Worm (Caenorhabditis elegans): Measurements from ENCODE around the gene T10C6.15.

T10C6.15 gene

ce11 chrV:16045837-16046236, at the start of gene T10C6.15:
TSS of gene T10C6.15 (minus strand) at chrV:16045940.
- TF ChIP-seq B0310.2 (tag; optimal IDR thresholded peaks at IDR 0.05) (no peak), ama-1 (optimal IDR thresholded peaks at IDR 0.05) (no peak), sea-1 (GFP tag; conservative IDR thresholded peaks at IDR 0.05) (no peak), hmbx-1 (tag; optimal IDR thresholded peaks at IDR 0.05) (no peak)

DNA sequence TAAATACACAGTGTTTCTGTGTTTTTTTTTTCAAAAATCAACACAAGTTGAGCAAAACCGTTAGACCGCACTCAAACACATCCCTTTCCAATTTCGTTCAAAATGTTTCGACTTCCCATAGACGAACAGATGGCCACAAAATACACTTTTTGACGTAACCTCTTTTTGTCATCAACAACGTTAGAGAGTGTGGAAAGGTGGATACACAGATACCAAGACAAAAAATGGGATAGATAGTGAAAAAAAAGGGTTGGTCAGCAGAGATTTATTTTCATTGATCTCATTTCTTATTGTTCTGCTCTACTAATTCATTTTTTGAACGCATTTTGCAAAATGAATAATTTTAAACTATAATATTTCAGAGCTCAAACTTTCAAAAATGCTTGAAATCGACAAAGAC, 49.1 kb upstream of the T10C6.15 start:
- TF ChIP-seq ets-7 (tag; optimal IDR thresholded peaks at IDR 0.05) (no peak), tbx-11 (GFP tag; IDR thresholded peaks at IDR 0.05) (no peak), aly-1 (tag; optimal IDR thresholded peaks at IDR 0.05) (no peak), sea-1 (GFP tag; conservative IDR thresholded peaks at IDR 0.05) (no peak), flt-1 (GFP tag; IDR thresholded peaks at IDR 0.05) (no peak), F13C5.2 (tag; optimal IDR thresholded peaks at IDR 0.05) (no peak), ceh-13 (GFP tag; optimal IDR thresholded peaks at IDR 0.05) (no peak), ceh-36 (tag; optimal IDR thresholded peaks at IDR 0.05) (no peak), tbx-37 (GFP tag; conservative IDR thresholded peaks at IDR 0.05) (no peak), hmg-4 (GFP tag; optimal IDR thresholded peaks at IDR 0.05) (no peak), B0310.2 (tag; optimal IDR thresholded peaks at IDR 0.05) (no peak)

DNA sequence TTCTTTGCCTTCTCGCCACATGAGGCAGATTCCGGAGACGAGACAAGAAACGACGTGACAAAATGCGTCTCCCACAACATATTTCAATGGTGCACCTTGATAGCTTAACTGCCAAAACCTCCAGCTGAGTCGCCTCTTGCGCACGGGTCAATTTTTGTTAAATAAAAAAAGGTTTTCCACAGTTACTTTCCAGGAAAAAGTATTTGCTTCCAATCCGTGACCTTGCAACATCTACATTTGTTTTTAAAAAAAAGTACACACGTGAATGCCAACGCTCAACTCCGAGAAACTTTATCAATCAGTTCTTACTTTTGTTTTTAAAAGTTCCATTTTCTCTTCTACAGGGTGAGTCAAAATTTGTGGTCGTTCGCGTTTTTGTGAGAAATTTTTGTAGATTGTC, 48.5 kb upstream of the T10C6.15 start, which contains the start of gene F22B8.7:
TSS of gene F22B8.7 (plus strand) at position 301 of the 400 bp plus-strand sequence.
- TF ChIP-seq B0310.2 (tag; optimal IDR thresholded peaks at IDR 0.05) (no peak), sea-1 (GFP tag; conservative IDR thresholded peaks at IDR 0.05) (no peak), hmbx-1 (tag; optimal IDR thresholded peaks at IDR 0.05) (no peak), tbx-11 (GFP tag; IDR thresholded peaks at IDR 0.05) (no peak), tbx-37 (GFP tag; conservative IDR thresholded peaks at IDR 0.05) (no peak), pes-1 (GFP tag; IDR thresholded peaks at IDR 0.05) (no peak), F13C5.2 (tag; optimal IDR thresholded peaks at IDR 0.05) (no peak), hnd-1 (tag; optimal IDR thresholded peaks at IDR 0.05) (no peak), aly-1 (tag; optimal IDR thresholded peaks at IDR 0.05) (no peak), ceh-13 (GFP tag; optimal IDR thresholded peaks at IDR 0.05) (no peak), ets-7 (tag; optimal IDR thresholded peaks at IDR 0.05) (no peak), hmg-4 (GFP tag; optimal IDR thresholded peaks at IDR 0.05) (no peak)

DNA sequence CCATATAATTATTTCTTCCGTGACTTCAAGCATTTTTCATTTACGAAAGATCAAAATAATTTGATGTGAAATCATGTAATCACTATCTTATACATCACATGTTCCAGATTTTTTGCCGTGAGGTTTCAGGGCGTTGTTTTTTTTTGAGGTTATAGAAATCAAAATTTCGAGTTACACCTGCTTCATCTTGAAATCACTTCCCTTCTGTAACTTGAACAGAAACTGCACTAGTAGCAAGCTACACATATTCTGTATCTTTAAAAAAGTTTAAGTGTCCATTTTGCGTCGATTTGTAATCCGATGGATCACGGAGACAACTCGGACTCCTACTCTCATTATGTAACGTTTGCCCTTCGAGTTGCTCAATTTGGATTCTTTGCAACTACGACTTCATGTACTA, 44.9 kb upstream of the T10C6.15 start, which contains the start of gene F22B8.3:
TSS of gene F22B8.3 (plus strand) at position 301 of the 400 bp plus-strand sequence.
- TF ChIP-seq ceh-36 (tag; optimal IDR thresholded peaks at IDR 0.05) (no peak), F13C5.2 (tag; optimal IDR thresholded peaks at IDR 0.05) (no peak), hnd-1 (tag; optimal IDR thresholded peaks at IDR 0.05) (no peak), scrt-1 (GFP tag; IDR thresholded peaks at IDR 0.05) (no peak), tbx-11 (GFP tag; IDR thresholded peaks at IDR 0.05) (no peak), ceh-13 (GFP tag; optimal IDR thresholded peaks at IDR 0.05) (no peak), tbx-37 (GFP tag; conservative IDR thresholded peaks at IDR 0.05) (no peak), ets-7 (tag; optimal IDR thresholded peaks at IDR 0.05) (no peak), flt-1 (GFP tag; IDR thresholded peaks at IDR 0.05) (no peak), ama-1 (optimal IDR thresholded peaks at IDR 0.05) (no peak), aly-1 (tag; optimal IDR thresholded peaks at IDR 0.05) (no peak), hmbx-1 (tag; optimal IDR thresholded peaks at IDR 0.05) (no peak), hmg-4 (GFP tag; optimal IDR thresholded peaks at IDR 0.05) (no peak), tra-4 (tag; optimal IDR thresholded peaks at IDR 0.05) (no peak), sea-1 (GFP tag; conservative IDR thresholded peaks at IDR 0.05) (no peak), pes-1 (GFP tag; IDR thresholded peaks at IDR 0.05) (no peak), B0310.2 (tag; optimal IDR thresholded peaks at IDR 0.05) (no peak)

DNA sequence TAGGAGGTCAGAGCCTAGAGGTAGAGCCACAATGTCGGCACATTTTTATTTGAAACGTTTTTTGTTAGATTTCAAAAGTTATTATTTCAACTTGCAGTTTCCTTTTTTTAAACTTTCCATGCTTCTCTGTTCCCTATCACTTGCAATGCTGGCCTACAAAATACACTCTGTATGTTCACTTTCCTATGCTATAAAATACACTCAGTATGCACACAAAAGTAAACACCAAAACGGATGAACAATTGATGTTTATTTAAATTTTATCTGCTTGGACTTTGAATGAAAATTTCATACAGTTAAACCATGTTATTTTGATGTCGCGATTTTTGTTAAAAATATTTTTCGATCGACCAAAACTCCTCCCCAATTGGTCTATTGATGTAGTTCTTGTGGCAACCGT, 34.9 kb upstream of the T10C6.15 start:
- TF ChIP-seq ets-7 (tag; optimal IDR thresholded peaks at IDR 0.05), result no peak
- no peak for TF ChIP-seq hmg-4 (GFP tag; optimal IDR thresholded peaks at IDR 0.05)
- TF ChIP-seq hnd-1 (tag; optimal IDR thresholded peaks at IDR 0.05), result no peak
- no peak for TF ChIP-seq F13C5.2 (tag; optimal IDR thresholded peaks at IDR 0.05)
- no peak for TF ChIP-seq ceh-36 (tag; optimal IDR thresholded peaks at IDR 0.05)
- TF ChIP-seq hmbx-1 (tag; optimal IDR thresholded peaks at IDR 0.05), result no peak
- TF ChIP-seq flt-1 (GFP tag; IDR thresholded peaks at IDR 0.05), result no peak
- no peak for TF ChIP-seq aly-1 (tag; optimal IDR thresholded peaks at IDR 0.05)
- TF ChIP-seq B0310.2 (tag; optimal IDR thresholded peaks at IDR 0.05), result no peak
- no peak for TF ChIP-seq tra-4 (tag; optimal IDR thresholded peaks at IDR 0.05)
- no peak for TF ChIP-seq ama-1 (optimal IDR thresholded peaks at IDR 0.05)
- no peak for TF ChIP-seq sea-1 (GFP tag; conservative IDR thresholded peaks at IDR 0.05)
- TF ChIP-seq tbx-11 (GFP tag; IDR thresholded peaks at IDR 0.05), result no peak

ce11 chrV:16080039-16080438, 34.3 kb upstream of the T10C6.15 start:
- TF ChIP-seq ceh-36 (tag; optimal IDR thresholded peaks at IDR 0.05) (no peak), F13C5.2 (tag; optimal IDR thresholded peaks at IDR 0.05) (no peak), ceh-13 (GFP tag; optimal IDR thresholded peaks at IDR 0.05) (no peak), hmg-4 (GFP tag; optimal IDR thresholded peaks at IDR 0.05) (no peak), ets-7 (tag; optimal IDR thresholded peaks at IDR 0.05) (no peak), scrt-1 (GFP tag; IDR thresholded peaks at IDR 0.05) (no peak), ama-1 (optimal IDR thresholded peaks at IDR 0.05) (no peak), tbx-11 (GFP tag; IDR thresholded peaks at IDR 0.05) (no peak), hnd-1 (tag; optimal IDR thresholded peaks at IDR 0.05) (no peak), aly-1 (tag; optimal IDR thresholded peaks at IDR 0.05) (no peak), B0310.2 (tag; optimal IDR thresholded peaks at IDR 0.05) (no peak), pes-1 (GFP tag; IDR thresholded peaks at IDR 0.05) (no peak), sea-1 (GFP tag; conservative IDR thresholded peaks at IDR 0.05) (no peak), tbx-37 (GFP tag; conservative IDR thresholded peaks at IDR 0.05) (no peak), hmbx-1 (tag; optimal IDR thresholded peaks at IDR 0.05) (no peak), flt-1 (GFP tag; IDR thresholded peaks at IDR 0.05) (no peak)

DNA sequence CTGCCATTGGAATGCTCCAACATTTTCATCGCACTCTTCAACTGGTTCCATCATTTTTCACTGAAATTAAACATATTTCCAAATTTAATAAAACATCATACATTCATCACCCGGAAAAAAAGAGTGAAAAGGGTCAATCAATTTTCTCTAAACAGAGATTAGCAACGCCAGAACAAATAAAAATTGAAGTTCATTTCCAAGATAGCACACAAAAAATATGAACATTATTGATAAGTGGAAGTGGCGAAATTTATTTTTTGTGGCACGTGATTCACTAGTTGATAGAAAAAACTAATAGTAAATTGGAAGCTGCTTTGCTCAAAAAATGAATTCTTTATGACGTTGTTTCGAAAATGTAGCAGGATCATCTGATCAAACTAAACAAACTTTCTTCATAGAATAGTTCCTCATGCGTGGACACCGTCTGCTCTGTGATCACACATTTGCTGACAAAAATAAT, 29.5 kb upstream of the T10C6.15 start, which contains the start of the genes F14H3.12 and srj-29:
TSS of gene F14H3.12 (minus strand) at position 74 of the 460 bp plus-strand sequence.
TSS of gene srj-29 (plus strand) at position 410 of the 460 bp plus-strand sequence.
- TF ChIP-seq ets-7 (tag; optimal IDR thresholded peaks at IDR 0.05) (no peak), sea-1 (GFP tag; conservative IDR thresholded peaks at IDR 0.05) (no peak), hmg-4 (GFP tag; optimal IDR thresholded peaks at IDR 0.05) (no peak), scrt-1 (GFP tag; IDR thresholded peaks at IDR 0.05) (no peak), tbx-11 (GFP tag; IDR thresholded peaks at IDR 0.05) (no peak), ceh-13 (GFP tag; optimal IDR thresholded peaks at IDR 0.05) (no peak), flt-1 (GFP tag; IDR thresholded peaks at IDR 0.05) (no peak), tbx-37 (GFP tag; conservative IDR thresholded peaks at IDR 0.05) (no peak), hnd-1 (tag; optimal IDR thresholded peaks at IDR 0.05) (no peak), hmbx-1 (tag; optimal IDR thresholded peaks at IDR 0.05) (no peak), ama-1 (optimal IDR thresholded peaks at IDR 0.05) (no peak), pes-1 (GFP tag; IDR thresholded peaks at IDR 0.05) (no peak)

Measured in whole organism, early embryonic.